Worm (Caenorhabditis elegans): ENCODE results near the gene ZK381.8.

ce11 chrIV:7010195-7010594 is 40.0 kb upstream of the ZK381.8 start:
- TF ChIP-seq ama-1 (optimal IDR thresholded peaks at IDR 0.05), result no peak
- no peak for TF ChIP-seq ceh-13 (GFP tag; optimal IDR thresholded peaks at IDR 0.05)
- no peak for TF ChIP-seq F13C5.2 (tag; optimal IDR thresholded peaks at IDR 0.05)
- no peak for TF ChIP-seq pes-1 (GFP tag; IDR thresholded peaks at IDR 0.05)
